Fruit fly (Drosophila melanogaster) whole organism, pupa: ENCODE data around the gene CG3164.

Source experiments
- CG14655 ChIP-seq: fragments of 200-800 bp; sonication (Bioruptor generic); optimal IDR thresholded peaks from 3 replicates; lab custom pipeline; 2017; ENCODE audit warnings: mild to moderate bottlenecking, missing biosample characterization, missing genetic modification reagents, missing genetic modification characterization
- CG15710 ChIP-seq: fragments of 200-800 bp; sonication (Bioruptor generic); optimal IDR thresholded peaks from 2 replicates; lab custom pipeline; 2018; ENCODE audit warnings: missing biosample characterization, mild to moderate bottlenecking, missing genetic modification characterization, moderate library complexity
- CG17806 ChIP-seq: fragments of 200-800 bp; sonication (Bioruptor generic); optimal IDR thresholded peaks from 2 replicates; lab custom pipeline; 2018; ENCODE audit warnings: missing biosample characterization, mild to moderate bottlenecking, missing genetic modification characterization, moderate library complexity
- CG32121 ChIP-seq: fragments of 200-800 bp; sonication (Bioruptor generic); IDR thresholded peaks from 2 replicates; pipeline ENCODE4 v1.3.6; 2022; ENCODE audit warnings: missing biosample characterization, missing genetic modification characterization
- CG4496 ChIP-seq: fragments of 200-800 bp; sonication (Bioruptor generic); IDR thresholded peaks from 3 replicates; pipeline ENCODE4 v1.3.6; 2022; ENCODE audit warnings: missing biosample characterization, missing genetic modification characterization
- CG8159 ChIP-seq: fragments of 200-800 bp; sonication (Bioruptor generic); optimal IDR thresholded peaks from 3 replicates; lab custom pipeline; 2018; ENCODE audit warnings: missing biosample characterization, mild to moderate bottlenecking, missing genetic modification characterization, moderate library complexity
- CG8301 ChIP-seq: fragments of 200-800 bp; sonication (Bioruptor generic); optimal IDR thresholded peaks from 2 replicates; lab custom pipeline; 2018; ENCODE audit warnings: missing biosample characterization, mild to moderate bottlenecking, missing genetic modification characterization
- CG9948 ChIP-seq: fragments of 200-800 bp; sonication (Bioruptor generic); optimal IDR thresholded peaks from 2 replicates; lab custom pipeline; 2018; ENCODE audit warnings: missing biosample characterization, mild to moderate bottlenecking, missing genetic modification characterization, moderate library complexity
- EcR ChIP-seq: fragments of 200-800 bp; sonication (Bioruptor generic); optimal IDR thresholded peaks from 3 replicates; lab custom pipeline; 2019; ENCODE audit warnings: missing biosample characterization, missing genetic modification characterization, mild to moderate bottlenecking, moderate library complexity, missing genetic modification reagents
- Pif1A ChIP-seq: fragments of 200-800 bp; sonication (Bioruptor generic); optimal IDR thresholded peaks from 3 replicates; lab custom pipeline; 2016; ENCODE audit warnings: missing biosample characterization, missing genetic modification characterization
- Pif1B ChIP-seq: fragments of 200-800 bp; sonication (Bioruptor generic); optimal IDR thresholded peaks from 3 replicates; lab custom pipeline; 2016; ENCODE audit warnings: missing biosample characterization, missing genetic modification characterization
- Snoo ChIP-seq: fragments of 200-800 bp; sonication (Bioruptor generic); optimal IDR thresholded peaks from 3 replicates; lab custom pipeline; 2017; ENCODE audit warnings: missing biosample characterization, mild to moderate bottlenecking, missing genetic modification characterization, inconsistent platforms
- fd96Ca ChIP-seq: fragments of 200-800 bp; sonication (Bioruptor generic); IDR thresholded peaks from 3 replicates; pipeline ENCODE4 v1.3.6; 2022; ENCODE audit warnings: missing biosample characterization, missing genetic modification characterization
- rn ChIP-seq: fragments of 200-800 bp; sonication (Bioruptor generic); IDR thresholded peaks from 2 replicates; pipeline ENCODE4 v1.3.6; 2022; ENCODE audit warnings: missing biosample characterization, missing genetic modification characterization

dm6 chr2L:90081-90480 lies 40.5 kb downstream of the CG3164 start:
- TF ChIP-seq CG8301 (no peak), CG8159 (tag; lab: Kevin White, UChicago) (no peak), CG15710 (no peak), CG17806 (tag; lab: Kevin White, UChicago) (no peak), EcR (GFP tag; lab: Kevin White, UChicago) (no peak), CG32121 (GFP tag; lab: Robert Waterston, UW) (no peak), Pif1B (no peak), rn (GFP tag; lab: Robert Waterston, UW) (no peak), Snoo (tag; lab: Kevin White, UChicago) (no peak), Pif1A (GFP tag; lab: Kevin White, UChicago) (no peak), CG9948 (tag; lab: Kevin White, UChicago) (no peak), CG4496 (GFP tag; lab: Robert Waterston, UW) (no peak), fd96Ca (GFP tag; lab: Robert Waterston, UW) (no peak), CG14655 (GFP tag; lab: Kevin White, UChicago) (no peak)
